Worm (Caenorhabditis elegans) whole organism, mixed stage, embryonic: Measurements from ENCODE around the gene ddr-1.

ENCODE experiments used
- nhr-237 ChIP-seq: fragments of 150-350 bp; optimal IDR thresholded peaks from 2 replicates; lab custom pipeline; 2014; ENCODE audit warnings: missing biosample characterization, missing genetic modification characterization
- sptf-1 ChIP-seq: sonication (generic microtip); optimal IDR thresholded peaks from 2 replicates; lab custom pipeline; 2017; ENCODE audit warnings: mild to moderate bottlenecking, missing genetic modification characterization, moderate library complexity, missing compliant biosample characterization
- unc-62 ChIP-seq: fragments of 150-350 bp; optimal IDR thresholded peaks from 2 replicates; lab custom pipeline; 2014; ENCODE audit warnings: missing biosample characterization, missing genetic modification reagents, missing genetic modification characterization

DNA sequence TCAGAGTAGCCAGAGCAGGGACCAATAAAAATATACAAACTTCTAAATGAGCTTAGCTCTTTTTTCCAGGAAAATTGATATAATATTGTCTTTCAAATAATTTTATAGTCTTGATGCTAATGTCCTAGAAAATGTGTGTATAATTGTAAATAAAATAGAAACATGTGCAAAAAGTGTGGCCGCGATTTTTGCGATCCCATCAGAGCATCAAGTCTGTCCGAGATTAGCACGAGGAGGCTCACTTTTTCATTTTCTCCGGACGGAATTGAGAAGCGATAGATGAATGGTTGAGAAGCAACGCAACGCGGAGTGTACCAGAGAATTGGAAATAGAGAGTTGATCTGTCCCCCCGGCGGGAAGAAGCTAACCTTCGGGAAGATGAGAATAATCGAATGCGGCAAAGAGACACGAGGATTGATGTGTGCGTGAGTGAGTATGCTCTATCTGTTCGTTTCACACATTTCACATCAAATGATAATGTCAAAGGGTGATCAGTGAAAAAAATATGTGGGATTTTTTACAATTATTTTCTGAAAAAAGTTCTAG, 45.5 kb downstream of the ddr-1 start:
- TF ChIP-seq nhr-237 (no peak), sptf-1 (tag; lab: Kevin White, UChicago) (no peak), unc-62 (peak; percentile 64)
